Worm (Caenorhabditis elegans) whole organism, late embryonic: ENCODE measurements around the gene F47D12.7.

Experiments used
- C38D4.7 ChIP-seq: fragments of 200-800 bp; sonication (Bioruptor generic); optimal IDR thresholded peaks from 2 replicates; lab custom pipeline; 2018; ENCODE audit warnings: mild to moderate bottlenecking, missing genetic modification characterization, moderate library complexity, missing compliant biosample characterization
- ama-1 ChIP-seq: fragments of 150-350 bp; optimal IDR thresholded peaks from 2 replicates; lab custom pipeline; 2014
- nfya-1 ChIP-seq: sonication (generic microtip); optimal IDR thresholded peaks from 2 replicates; lab custom pipeline; 2017; ENCODE audit warnings: missing genetic modification characterization, mild to moderate bottlenecking, missing compliant biosample characterization, antibody characterized with exemption, moderate library complexity
- pha-4 ChIP-seq: fragments of 150-350 bp; optimal IDR thresholded peaks from 2 replicates; lab custom pipeline; 2018; ENCODE audit warnings: missing biosample characterization, missing genetic modification reagents, missing genetic modification characterization

DNA sequence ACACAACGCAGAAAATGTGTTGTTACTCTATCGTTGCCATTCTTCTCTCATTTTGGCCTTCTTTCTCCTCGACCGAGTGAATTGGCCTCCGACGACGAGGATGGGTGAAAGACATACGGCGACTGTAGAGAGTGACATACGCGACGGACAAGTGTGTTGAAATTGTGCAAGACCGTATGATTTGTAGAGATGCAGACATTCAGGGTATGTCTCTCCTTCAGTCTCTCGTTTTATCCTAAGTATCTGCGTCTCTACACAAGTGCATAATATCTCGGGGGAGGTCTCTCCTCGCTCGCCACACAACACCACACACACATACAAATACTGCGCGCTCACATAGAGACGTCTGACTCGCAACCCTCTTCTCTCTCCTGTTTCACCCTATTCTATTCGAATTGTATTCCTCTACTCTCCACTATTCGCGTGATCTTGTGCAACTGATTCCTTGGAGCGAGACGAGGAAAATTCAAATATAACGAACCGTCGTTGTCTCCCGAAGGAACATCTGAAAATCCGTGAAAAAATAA lies 15.7 kb downstream of the F47D12.7 start, which contains the start of gene hmg-1.2:
- TF ChIP-seq pha-4 (tag; lab: Kevin White, UChicago) (no peak), ama-1 (lab: Kevin White, UChicago) (peak; percentile 59), C38D4.7 (GFP tag; lab: Kevin White, UChicago) (no peak), nfya-1 (tag; lab: Kevin White, UChicago) (peak; percentile 76)
